Fruit fly (Drosophila melanogaster) whole organism, embryonic: ENCODE data around the gene CG10431.
A peak's percentile ranks its signal among the peaks of the same experiment; 100 is the strongest.

Experiments used
- BtbVII ChIP-seq: fragments of 200-800 bp; sonication (Bioruptor generic); optimal IDR thresholded peaks from 3 replicates; lab custom pipeline; 2017; ENCODE audit warnings: missing biosample characterization, mild to moderate bottlenecking, missing genetic modification characterization
- CG11093 ChIP-seq: fragments of 200-800 bp; sonication (Bioruptor generic); IDR thresholded peaks from 3 replicates; pipeline ENCODE4 v1.3.6; 2022; ENCODE audit warnings: missing biosample characterization, missing genetic modification characterization
- CG11696 ChIP-seq: fragments of 200-800 bp; sonication (Bioruptor generic); IDR thresholded peaks from 2 replicates; pipeline ENCODE4 v1.3.6; 2022; ENCODE audit warnings: missing biosample characterization, missing genetic modification characterization
- CG12071 ChIP-seq: fragments of 200-800 bp; sonication (Bioruptor generic); optimal IDR thresholded peaks from 3 replicates; lab custom pipeline; 2018; ENCODE audit warnings: missing biosample characterization, mild to moderate bottlenecking, missing genetic modification characterization
- CG12155 ChIP-seq: fragments of 200-800 bp; sonication (Bioruptor generic); optimal IDR thresholded peaks from 3 replicates; lab custom pipeline; 2016; ENCODE audit warnings: missing biosample characterization, missing genetic modification characterization
- CG12236 ChIP-seq: fragments of 200-800 bp; sonication (Bioruptor generic); optimal IDR thresholded peaks from 2 replicates; lab custom pipeline; 2016; ENCODE audit warnings: missing biosample characterization, missing genetic modification characterization
- CG15269 ChIP-seq: fragments of 200-800 bp; sonication (Bioruptor generic); optimal IDR thresholded peaks from 2 replicates; lab custom pipeline; 2018; ENCODE audit warnings: missing biosample characterization, mild to moderate bottlenecking, missing genetic modification characterization, moderate library complexity
- CG15479 ChIP-seq: fragments of 200-800 bp; sonication (Bioruptor generic); optimal IDR thresholded peaks from 3 replicates; lab custom pipeline; 2019; ENCODE audit warnings: missing biosample characterization, mild to moderate bottlenecking, missing genetic modification characterization, moderate library complexity
- CG1647 ChIP-seq: fragments of 200-800 bp; sonication (Bioruptor generic); optimal IDR thresholded peaks from 3 replicates; lab custom pipeline; 2016; ENCODE audit warnings: missing biosample characterization, missing genetic modification characterization
- CG17385 ChIP-seq: fragments of 200-800 bp; sonication (Bioruptor generic); optimal IDR thresholded peaks from 3 replicates; lab custom pipeline; 2018; ENCODE audit warnings: missing biosample characterization, mild to moderate bottlenecking, missing genetic modification characterization
- CG17568 ChIP-seq: fragments of 200-800 bp; sonication (Bioruptor generic); optimal IDR thresholded peaks from 2 replicates; lab custom pipeline; 2018; ENCODE audit warnings: missing biosample characterization, mild to moderate bottlenecking, missing genetic modification characterization, moderate library complexity
- CG17912 ChIP-seq: fragments of 200-800 bp; sonication (Bioruptor generic); optimal IDR thresholded peaks from 2 replicates; lab custom pipeline; 2018; ENCODE audit warnings: missing biosample characterization, mild to moderate bottlenecking, missing genetic modification characterization
- CG1832 ChIP-seq: fragments of 200-800 bp; sonication (Bioruptor generic); optimal IDR thresholded peaks from 2 replicates; lab custom pipeline; 2017; ENCODE audit warnings: missing biosample characterization, mild to moderate bottlenecking, missing genetic modification characterization, inconsistent platforms
- CG30403 ChIP-seq: fragments of 200-800 bp; sonication (Bioruptor generic); optimal IDR thresholded peaks from 3 replicates; lab custom pipeline; 2016; ENCODE audit warnings: missing biosample characterization, missing genetic modification characterization
- CG3407 ChIP-seq: fragments of 200-800 bp; sonication (Bioruptor generic); optimal IDR thresholded peaks from 2 replicates; lab custom pipeline; 2018; ENCODE audit warnings: missing biosample characterization, mild to moderate bottlenecking, missing genetic modification characterization
- CG4360 ChIP-seq: fragments of 200-800 bp; sonication (Bioruptor generic); IDR thresholded peaks from 2 replicates; pipeline ENCODE4 v1.3.6; 2022; ENCODE audit warnings: missing biosample characterization, missing genetic modification characterization
- CG5953 ChIP-seq: fragments of 200-800 bp; sonication (Bioruptor generic); IDR thresholded peaks from 2 replicates; pipeline ENCODE4 v1.3.6; 2022; ENCODE audit warnings: missing biosample characterization, missing genetic modification characterization
- CG6854 ChIP-seq: fragments of 200-800 bp; sonication (Bioruptor generic); optimal IDR thresholded peaks from 3 replicates; lab custom pipeline; 2017; ENCODE audit warnings: missing biosample characterization, mild to moderate bottlenecking, missing genetic modification characterization
- CG8359 ChIP-seq: fragments of 200-800 bp; sonication (Bioruptor generic); optimal IDR thresholded peaks from 2 replicates; lab custom pipeline; 2017; ENCODE audit warnings: missing biosample characterization, mild to moderate bottlenecking, missing genetic modification characterization, borderline replicate concordance
- E2f1 ChIP-seq: fragments of 200-800 bp; sonication (Bioruptor generic); IDR thresholded peaks from 2 replicates; pipeline ENCODE4 v1.3.6; 2022; ENCODE audit warnings: missing biosample characterization, missing genetic modification characterization
- Hr3 ChIP-seq: fragments of 200-800 bp; sonication (Bioruptor generic); optimal IDR thresholded peaks from 3 replicates; lab custom pipeline; 2016; ENCODE audit warnings: missing biosample characterization, missing genetic modification characterization
- Hr51 ChIP-seq, 2 experiments: fragments of 200-800 bp; sonication (Bioruptor generic); optimal IDR thresholded peaks; 2 replicates in 1 of 2; 3 replicates in 1 of 2; lab custom pipeline; 2016 to 2018; ENCODE audit warnings: missing biosample characterization in 2 of 2, missing genetic modification characterization in 2 of 2, mild to moderate bottlenecking in 1 of 2, moderate library complexity in 1 of 2
- Lim3 ChIP-seq: fragments of 200-800 bp; sonication (Bioruptor generic); IDR thresholded peaks from 2 replicates; pipeline ENCODE4 v1.3.6; 2022; ENCODE audit warnings: missing biosample characterization, missing genetic modification characterization
- Meics ChIP-seq: fragments of 200-800 bp; sonication (Bioruptor generic); optimal IDR thresholded peaks from 2 replicates; lab custom pipeline; 2017; ENCODE audit warnings: missing biosample characterization, mild to moderate bottlenecking, missing genetic modification characterization
- NFAT ChIP-seq: fragments of 200-800 bp; sonication (Bioruptor generic); IDR thresholded peaks from 2 replicates; pipeline ENCODE4 v1.3.6; 2022; ENCODE audit warnings: missing biosample characterization, missing genetic modification characterization
- Pdp1 ChIP-seq, 2 experiments: fragments of 200-800 bp; sonication (Bioruptor generic); optimal IDR thresholded peaks; 3 replicates each; lab custom pipeline; 2016; ENCODE audit warnings: missing biosample characterization in 2 of 2, missing genetic modification characterization in 2 of 2, mild to moderate bottlenecking in 1 of 2, moderate library complexity in 1 of 2
- Sox102F ChIP-seq: fragments of 200-800 bp; sonication (Bioruptor generic); optimal IDR thresholded peaks from 2 replicates; lab custom pipeline; 2018; ENCODE audit warnings: missing biosample characterization, mild to moderate bottlenecking, missing genetic modification characterization, moderate library complexity
- Stat92E ChIP-seq, 3 experiments: fragments of >200 bp in 2 of 3; fragments of 200-800 bp in 1 of 3; sonication (Bioruptor generic) in 1 of 3; optimal IDR thresholded peaks; 2 replicates each; lab custom pipeline; 2017 to 2019; ENCODE audit warnings: missing biosample characterization in 3 of 3, missing genetic modification characterization in 3 of 3, mild to moderate bottlenecking in 1 of 3, moderate library complexity in 1 of 3
- Xrp1 ChIP-seq: fragments of 200-800 bp; sonication (Bioruptor generic); IDR thresholded peaks from 2 replicates; pipeline ENCODE4 v1.3.6; 2022; ENCODE audit warnings: missing biosample characterization, missing genetic modification characterization
- ase ChIP-seq: fragments of 200-800 bp; sonication (Bioruptor generic); IDR thresholded peaks from 3 replicates; pipeline ENCODE4 v1.3.6; 2022; ENCODE audit warnings: missing biosample characterization, missing genetic modification characterization
- br ChIP-seq: fragments of >200 bp; optimal IDR thresholded peaks from 2 replicates; lab custom pipeline; 2017
- crc ChIP-seq: fragments of 200-800 bp; sonication (Bioruptor generic); optimal IDR thresholded peaks from 2 replicates; lab custom pipeline; 2016; ENCODE audit warnings: missing biosample characterization, missing genetic modification characterization
- dm ChIP-seq: fragments of 200-800 bp; sonication (Bioruptor generic); optimal IDR thresholded peaks from 3 replicates; lab custom pipeline; 2016; ENCODE audit warnings: missing biosample characterization, missing genetic modification characterization
- fd64A ChIP-seq: fragments of 200-800 bp; sonication (Bioruptor generic); optimal IDR thresholded peaks from 3 replicates; lab custom pipeline; 2018; ENCODE audit warnings: missing biosample characterization, mild to moderate bottlenecking, missing genetic modification characterization
- fd96Cb ChIP-seq: fragments of 200-800 bp; sonication (Bioruptor generic); optimal IDR thresholded peaks from 2 replicates; lab custom pipeline; 2018; ENCODE audit warnings: missing biosample characterization, mild to moderate bottlenecking, missing genetic modification characterization, moderate library complexity
- ftz-f1 ChIP-seq: fragments of 200-800 bp; sonication (Bioruptor generic); optimal IDR thresholded peaks from 2 replicates; lab custom pipeline; 2016; ENCODE audit warnings: missing biosample characterization, missing genetic modification characterization
- gcm ChIP-seq: fragments of 200-800 bp; sonication (Bioruptor generic); optimal IDR thresholded peaks from 2 replicates; lab custom pipeline; 2019; ENCODE audit warnings: missing biosample characterization, mild to moderate bottlenecking, missing genetic modification characterization, moderate library complexity
- gcm2 ChIP-seq: fragments of 200-800 bp; sonication (Bioruptor generic); optimal IDR thresholded peaks from 2 replicates; lab custom pipeline; 2016; ENCODE audit warnings: missing biosample characterization, missing genetic modification characterization
- kah ChIP-seq: fragments of 200-800 bp; sonication (Bioruptor generic); optimal IDR thresholded peaks from 2 replicates; lab custom pipeline; 2018; ENCODE audit warnings: missing biosample characterization, mild to moderate bottlenecking, missing genetic modification characterization
- klu ChIP-seq: fragments of 200-800 bp; sonication (Bioruptor generic); IDR thresholded peaks from 2 replicates; pipeline ENCODE4 v1.3.6; 2022; ENCODE audit warnings: missing biosample characterization, missing genetic modification characterization
- nerfin-2 ChIP-seq: fragments of 200-800 bp; sonication (Bioruptor generic); IDR thresholded peaks from 2 replicates; pipeline ENCODE4 v1.3.6; 2022; ENCODE audit warnings: missing biosample characterization, missing genetic modification characterization; ENCODE audit not compliant: partially characterized antibody
- org-1 ChIP-seq: fragments of 200-800 bp; sonication (Bioruptor generic); optimal IDR thresholded peaks from 2 replicates; lab custom pipeline; 2017; ENCODE audit warnings: missing biosample characterization, missing genetic modification characterization
- psq ChIP-seq: fragments of 200-800 bp; sonication (Bioruptor generic); optimal IDR thresholded peaks from 2 replicates; lab custom pipeline; 2017; ENCODE audit warnings: missing biosample characterization, missing genetic modification characterization
- sens-2 ChIP-seq: fragments of 200-800 bp; sonication (Bioruptor generic); IDR thresholded peaks from 2 replicates; pipeline ENCODE4 v1.3.6; 2022; ENCODE audit warnings: missing biosample characterization, missing genetic modification characterization
- slp2 ChIP-seq: fragments of 200-800 bp; sonication (Bioruptor generic); optimal IDR thresholded peaks from 2 replicates; lab custom pipeline; 2016; ENCODE audit warnings: missing biosample characterization, missing genetic modification characterization
- sqz ChIP-seq: fragments of 200-800 bp; sonication (Bioruptor generic); optimal IDR thresholded peaks from 3 replicates; lab custom pipeline; 2018; ENCODE audit warnings: missing biosample characterization, mild to moderate bottlenecking, missing genetic modification characterization
- stc ChIP-seq: fragments of 200-800 bp; sonication (Bioruptor generic); IDR thresholded peaks from 2 replicates; pipeline ENCODE4 v1.3.6; 2022; ENCODE audit warnings: missing biosample characterization, missing genetic modification characterization
- tin ChIP-seq: fragments of 200-800 bp; sonication (Bioruptor generic); optimal IDR thresholded peaks from 3 replicates; lab custom pipeline; 2016; ENCODE audit warnings: missing biosample characterization, missing genetic modification characterization
- tna ChIP-seq: fragments of 200-800 bp; sonication (Bioruptor generic); IDR thresholded peaks from 2 replicates; pipeline ENCODE4 v1.3.6; 2022; ENCODE audit warnings: missing biosample characterization, missing genetic modification characterization; ENCODE audit not compliant: partially characterized antibody
- zfh2 ChIP-seq: fragments of 200-800 bp; sonication (Bioruptor generic); optimal IDR thresholded peaks from 2 replicates; lab custom pipeline; 2016; ENCODE audit warnings: missing biosample characterization, missing genetic modification characterization

Gene CG10431

DNA sequence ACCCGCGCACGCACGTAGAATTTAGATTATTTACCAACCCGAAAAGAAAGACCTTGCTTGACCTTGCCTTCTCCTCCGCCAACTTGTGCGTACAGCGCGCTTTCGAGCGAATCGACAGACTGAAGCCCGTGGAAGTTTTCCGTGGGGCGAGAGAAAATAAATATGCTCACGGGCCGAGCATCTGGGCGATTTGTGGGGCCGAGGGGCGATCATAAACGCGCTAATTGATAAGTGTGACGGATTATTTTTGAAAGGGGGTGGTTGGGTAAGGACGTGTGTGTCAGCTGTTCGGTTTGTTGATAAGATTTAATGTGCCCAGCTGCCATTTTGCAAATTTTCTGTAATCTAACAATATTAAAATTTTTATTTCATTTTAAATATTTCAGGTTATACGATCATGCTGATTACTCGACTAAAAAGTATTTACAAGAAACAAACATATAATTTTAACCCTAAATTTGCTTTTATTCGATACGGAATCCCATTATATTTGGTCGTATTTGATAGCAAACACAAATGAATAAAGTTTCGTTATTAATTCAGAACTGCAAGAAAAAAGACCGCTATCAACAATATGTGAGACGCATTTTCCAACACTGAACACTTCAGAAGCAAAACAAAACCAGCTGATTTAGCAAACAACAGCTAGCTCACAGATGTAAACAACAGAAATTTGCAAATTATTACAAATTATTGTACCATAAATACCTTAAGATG is at the start of gene CG10431, which contains the start of gene L2HGDH (continued):
- TF ChIP-seq CG17568 (GFP tag; lab: Kevin White, UChicago): no peak
- TF ChIP-seq Hr51 (GFP tag; optimal IDR thresholded peaks at IDR 0.05; lab: Kevin White, UChicago): peak in 1 of 2 experiments; percentile 69
- peak; percentile 55 for TF ChIP-seq Sox102F (GFP tag; lab: Kevin White, UChicago)
- TF ChIP-seq CG12236 (GFP tag; lab: Kevin White, UChicago): no peak
- TF ChIP-seq CG12071 (GFP tag; lab: Kevin White, UChicago): peak; percentile 57
- TF ChIP-seq E2f1 (GFP tag; lab: Robert Waterston, UW): no peak
- TF ChIP-seq slp2 (GFP tag; lab: Kevin White, UChicago): no peak
- no peak for TF ChIP-seq CG11696
- TF ChIP-seq CG6854: no peak
- no peak for TF ChIP-seq ase (GFP tag; lab: Robert Waterston, UW)
- no peak for TF ChIP-seq CG17912 (GFP tag; lab: Kevin White, UChicago)
- TF ChIP-seq tin (GFP tag; lab: Kevin White, UChicago): peak; percentile 69
- TF ChIP-seq klu (GFP tag; lab: Robert Waterston, UW): no peak
- no peak for TF ChIP-seq CG1832
- no peak for TF ChIP-seq psq (GFP tag; lab: Kevin White, UChicago)
- no peak for TF ChIP-seq Hr3 (GFP tag; lab: Kevin White, UChicago)
- peak; percentile 72 for TF ChIP-seq Meics (GFP tag; lab: Kevin White, UChicago)
- no peak for TF ChIP-seq crc (GFP tag; lab: Kevin White, UChicago)
- TF ChIP-seq br: no peak
- TF ChIP-seq kah: peak; percentile 11
- peak; percentile 36; the same call in 1 of the 2 replicates for TF ChIP-seq Xrp1
- TF ChIP-seq tna (GFP tag; lab: Robert Waterston, UW): no peak
- peak; percentile 20 for TF ChIP-seq CG8359 (GFP tag; lab: Kevin White, UChicago)
- TF ChIP-seq sens-2 (GFP tag; lab: Robert Waterston, UW): no peak
- peak; percentile 94 for TF ChIP-seq NFAT
- TF ChIP-seq fd64A (GFP tag; lab: Kevin White, UChicago): peak; percentile 21
- peak; percentile 1 for TF ChIP-seq org-1 (GFP tag; lab: Kevin White, UChicago)
- no peak for TF ChIP-seq sqz (GFP tag; lab: Kevin White, UChicago)
- no peak for TF ChIP-seq Stat92E (GFP tag; optimal IDR thresholded peaks at IDR 0.05; lab: Kevin White, UChicago)
- no peak for TF ChIP-seq Lim3 (GFP tag; lab: Robert Waterston, UW)
- peak; percentile 58 for TF ChIP-seq CG17385 (GFP tag; lab: Kevin White, UChicago)
- TF ChIP-seq CG1647 (GFP tag; lab: Kevin White, UChicago): no peak
- 0 out of 2 replicates have a peak, but pooled peaks have one; percentile 19 for TF ChIP-seq CG4360 (GFP tag; lab: Robert Waterston, UW)
- no peak for TF ChIP-seq gcm2 (GFP tag; lab: Kevin White, UChicago)
- peak; percentile 33 for TF ChIP-seq CG12155 (GFP tag; lab: Kevin White, UChicago)
- no peak for TF ChIP-seq nerfin-2 (GFP tag; lab: Robert Waterston, UW)
- TF ChIP-seq CG30403 (GFP tag; lab: Kevin White, UChicago): peak; percentile 80
- TF ChIP-seq BtbVII (GFP tag; lab: Kevin White, UChicago): peak; percentile 67
- peak; percentile 42 for TF ChIP-seq dm (GFP tag; lab: Kevin White, UChicago)
- peak; percentile 30; the same call in 1 of the 2 replicates for TF ChIP-seq stc (GFP tag; lab: Robert Waterston, UW)
- TF ChIP-seq CG11093 (GFP tag; lab: Robert Waterston, UW): no peak
- TF ChIP-seq CG5953: 0 out of 2 replicates have a peak, but pooled peaks have one; percentile 11
- TF ChIP-seq fd96Cb (tag; lab: Kevin White, UChicago): peak; percentile 29
- peak; percentile 38 to 76 for TF ChIP-seq Pdp1 (GFP tag; optimal IDR thresholded peaks at IDR 0.05; lab: Kevin White, UChicago)
- no peak for TF ChIP-seq CG15479 (GFP tag; lab: Kevin White, UChicago)
- TF ChIP-seq CG3407: no peak
- TF ChIP-seq gcm (GFP tag; lab: Kevin White, UChicago): peak; percentile 36
- TF ChIP-seq ftz-f1: peak; percentile 95
- no peak for TF ChIP-seq zfh2
- peak; percentile 62 for TF ChIP-seq CG15269 (tag; lab: Kevin White, UChicago)
